Worm (Caenorhabditis elegans) whole organism, L4/young adult: ENCODE results near the gene srx-68.

Source experiments
- W03F9.2 ChIP-seq: fragments of 150-350 bp; optimal IDR thresholded peaks from 2 replicates; lab custom pipeline; 2014; ENCODE audit warnings: missing biosample characterization, missing genetic modification characterization
- dao-5 ChIP-seq: sonication (generic microtip); optimal IDR thresholded peaks from 2 replicates; lab custom pipeline; 2016; ENCODE audit warnings: missing genotype, missing genetic modification characterization, moderate library complexity, missing compliant biosample characterization
- him-1 ChIP-seq: sonication (generic microtip); optimal IDR thresholded peaks from 2 replicates; lab custom pipeline; 2016; ENCODE audit warnings: missing genotype, missing genetic modification reagents, missing genetic modification characterization, missing compliant biosample characterization

The srx-68 gene

ce11 chrV:3938789-3939188 is 26.2 kb downstream of the srx-68 start, which contains the start of gene cyp-35B1:
cyp-35B1 (plus strand) TSS chrV:3939032.
- TF ChIP-seq W03F9.2 (tag; lab: Kevin White, UChicago), result no peak
- no peak for TF ChIP-seq him-1
- no peak for TF ChIP-seq dao-5

- TF ChIP-seq dao-5 (no peak), him-1 (no peak), W03F9.2 (tag; lab: Kevin White, UChicago) (no peak)
Measured at ce11 chrV:3941860-3942259, 29.3 kb downstream of the srx-68 start, which contains the start of gene cyp-35B2. cyp-35B2 (plus strand) TSS chrV:3942160.

- TF ChIP-seq him-1 (no peak), dao-5 (no peak), W03F9.2 (tag; lab: Kevin White, UChicago) (no peak)
Measured at ce11 chrV:3943364-3943763, 30.8 kb downstream of the srx-68 start.

- no peak for TF ChIP-seq dao-5
- TF ChIP-seq him-1, result no peak
- no peak for TF ChIP-seq W03F9.2 (tag; lab: Kevin White, UChicago)
Measured at ce11 chrV:3945053-3945452, 32.5 kb downstream of the srx-68 start, which contains the start of gene cyp-35B3. cyp-35B3 (plus strand) TSS chrV:3945353.

ce11 chrV:3949723-3950122 is 37.2 kb downstream of the srx-68 start, which contains the start of gene dach-1:
dach-1 (plus strand) TSS chrV:3950023.
- no peak for TF ChIP-seq dao-5
- TF ChIP-seq him-1, result no peak
- no peak for TF ChIP-seq W03F9.2 (tag; lab: Kevin White, UChicago)

ce11 chrV:3953739-3954138 is 41.2 kb downstream of the srx-68 start, which contains the start of gene str-247:
str-247 (plus strand) TSS chrV:3954039.
- TF ChIP-seq him-1 (no peak), dao-5 (no peak), W03F9.2 (tag; lab: Kevin White, UChicago) (no peak)

ce11 chrV:3957608-3958007 is 45.0 kb downstream of the srx-68 start, which contains the start of gene cyp-34A5:
cyp-34A5 (minus strand) TSS chrV:3957708.
- TF ChIP-seq him-1 (no peak), W03F9.2 (tag; lab: Kevin White, UChicago) (no peak), dao-5 (no peak)

ce11 chrV:3961235-3961634 is 48.7 kb downstream of the srx-68 start, which contains the start of gene cyp-34A6:
cyp-34A6 (minus strand) TSS chrV:3961335.
- no peak for TF ChIP-seq him-1
- no peak for TF ChIP-seq W03F9.2 (tag; lab: Kevin White, UChicago)
- TF ChIP-seq dao-5, result no peak

ce11 chrV:3963715-3964114 is 51.1 kb downstream of the srx-68 start, which contains the start of gene cyp-34A7:
cyp-34A7 (minus strand) TSS chrV:3963815.
- TF ChIP-seq dao-5 (no peak), W03F9.2 (tag; lab: Kevin White, UChicago) (no peak), him-1 (no peak)
